Worm (Caenorhabditis elegans) whole organism, L2 larva: ENCODE results near the gene C10E2.2.

Source experiments
- C34F6.9 ChIP-seq: fragments of 150-350 bp; optimal IDR thresholded peaks from 2 replicates; lab custom pipeline; 2014; ENCODE audit warnings: missing biosample characterization, missing genetic modification characterization
- F13H6.1 ChIP-seq: sonication (generic microtip); optimal IDR thresholded peaks from 2 replicates; lab custom pipeline; 2016; ENCODE audit warnings: missing genetic modification characterization, missing compliant biosample characterization
- Y55F3AM.14 ChIP-seq: fragments of 200-800 bp; sonication (Bioruptor generic); optimal IDR thresholded peaks from 2 replicates; lab custom pipeline; 2018; ENCODE audit warnings: mild to moderate bottlenecking, missing genetic modification characterization, missing compliant biosample characterization
- ZK546.5 ChIP-seq: sonication (generic microtip); optimal IDR thresholded peaks from 2 replicates; lab custom pipeline; 2017; ENCODE audit warnings: missing biosample characterization, missing genetic modification characterization
- alr-1 ChIP-seq: fragments of 150-350 bp; optimal IDR thresholded peaks from 2 replicates; lab custom pipeline; 2014; ENCODE audit warnings: missing biosample characterization, missing genetic modification characterization
- ama-1 ChIP-seq: fragments of 150-350 bp; optimal IDR thresholded peaks from 2 replicates; lab custom pipeline; 2018; ENCODE audit warnings: inconsistent platforms
- blmp-1 ChIP-seq: sonication (generic microtip); optimal IDR thresholded peaks from 2 replicates; lab custom pipeline; 2017; ENCODE audit warnings: missing genetic modification characterization, mild to moderate bottlenecking, missing compliant biosample characterization, antibody characterized with exemption, moderate library complexity; ENCODE audit not compliant: insufficient read depth
- ceh-16 ChIP-seq: fragments of 150-350 bp; optimal IDR thresholded peaks from 2 replicates; lab custom pipeline; 2014; ENCODE audit warnings: missing biosample characterization, missing genetic modification characterization
- ceh-82 ChIP-seq: fragments of 150-350 bp; optimal IDR thresholded peaks from 2 replicates; lab custom pipeline; 2014; ENCODE audit warnings: missing biosample characterization, missing genetic modification characterization
- crh-2 ChIP-seq: sonication (generic microtip); optimal IDR thresholded peaks from 2 replicates; lab custom pipeline; 2017; ENCODE audit warnings: missing biosample characterization, missing genetic modification characterization
- egl-27 ChIP-seq: sonication (generic microtip); optimal IDR thresholded peaks from 3 replicates; lab custom pipeline; 2017; ENCODE audit warnings: missing biosample characterization, missing genetic modification reagents, missing genetic modification characterization
- elt-1 ChIP-seq: fragments of 150-350 bp; optimal IDR thresholded peaks from 2 replicates; lab custom pipeline; 2014; ENCODE audit warnings: missing biosample characterization, missing genetic modification characterization
- elt-3 ChIP-seq: sonication (generic microtip); optimal IDR thresholded peaks from 2 replicates; lab custom pipeline; 2017; ENCODE audit warnings: missing biosample characterization, missing genetic modification characterization
- fos-1 ChIP-seq: fragments of 150-350 bp; optimal IDR thresholded peaks from 2 replicates; lab custom pipeline; 2014; ENCODE audit warnings: missing biosample characterization, missing genetic modification characterization
- gmeb-1 ChIP-seq: fragments of 150-350 bp; optimal IDR thresholded peaks from 2 replicates; lab custom pipeline; 2014; ENCODE audit warnings: missing biosample characterization, missing genetic modification characterization
- lin-11 ChIP-seq: fragments of 150-350 bp; sonication (generic microtip); optimal IDR thresholded peaks from 2 replicates; lab custom pipeline; 2014; ENCODE audit warnings: missing biosample characterization, missing genetic modification characterization, inconsistent platforms, mixed read lengths
- lin-39 ChIP-seq: fragments of 150-350 bp; optimal IDR thresholded peaks from 2 replicates; lab custom pipeline; 2014; ENCODE audit warnings: missing biosample characterization, missing genetic modification reagents, missing genetic modification characterization
- lsy-2 ChIP-seq, 2 experiments: fragments of 150-350 bp in 1 of 2; sonication (generic microtip) in 1 of 2; optimal IDR thresholded peaks; 2 replicates each; lab custom pipeline; 2014 to 2017; ENCODE audit warnings: missing biosample characterization in 2 of 2, missing genetic modification characterization in 2 of 2
- mbf-1 ChIP-seq: sonication (generic microtip); optimal IDR thresholded peaks from 2 replicates; lab custom pipeline; 2017; ENCODE audit warnings: missing biosample characterization, missing genetic modification characterization
- mdl-1 ChIP-seq, 2 experiments: fragments of 150-350 bp in 1 of 2; sonication (generic microtip) in 1 of 2; optimal IDR thresholded peaks; 2 replicates each; lab custom pipeline; 2017; ENCODE audit warnings: missing biosample characterization in 2 of 2, missing genetic modification characterization in 2 of 2
- nhr-10 ChIP-seq: sonication (generic microtip); optimal IDR thresholded peaks from 2 replicates; lab custom pipeline; 2017; ENCODE audit warnings: missing biosample characterization, missing genetic modification characterization
- nhr-11 ChIP-seq: fragments of 150-350 bp; optimal IDR thresholded peaks from 2 replicates; lab custom pipeline; 2014; ENCODE audit warnings: missing biosample characterization, missing genetic modification characterization
- nhr-12 ChIP-seq: fragments of 150-350 bp; optimal IDR thresholded peaks from 2 replicates; lab custom pipeline; 2014; ENCODE audit warnings: missing biosample characterization, missing genetic modification characterization
- nhr-129 ChIP-seq: fragments of 150-350 bp; optimal IDR thresholded peaks from 2 replicates; lab custom pipeline; 2014; ENCODE audit warnings: missing biosample characterization, missing genetic modification characterization
- nhr-21 ChIP-seq: fragments of 150-350 bp; optimal IDR thresholded peaks from 2 replicates; lab custom pipeline; 2014; ENCODE audit warnings: missing biosample characterization, missing genetic modification characterization
- nhr-23 ChIP-seq: fragments of 150-350 bp; optimal IDR thresholded peaks from 2 replicates; lab custom pipeline; 2014; ENCODE audit warnings: missing biosample characterization, missing genetic modification reagents, missing genetic modification characterization
- nhr-237 ChIP-seq: fragments of 150-350 bp; optimal IDR thresholded peaks from 2 replicates; lab custom pipeline; 2014; ENCODE audit warnings: missing biosample characterization, missing genetic modification characterization
- nhr-77 ChIP-seq: fragments of 150-350 bp; optimal IDR thresholded peaks from 2 replicates; lab custom pipeline; 2014; ENCODE audit warnings: missing biosample characterization, missing genetic modification characterization
- peb-1 ChIP-seq: fragments of 150-350 bp; optimal IDR thresholded peaks from 2 replicates; lab custom pipeline; 2014; ENCODE audit warnings: missing biosample characterization, missing genetic modification characterization
- sma-3 ChIP-seq: sonication (generic microtip); optimal IDR thresholded peaks from 2 replicates; lab custom pipeline; 2016; ENCODE audit warnings: missing genetic modification reagents, missing genetic modification characterization, missing compliant biosample characterization
- unc-39 ChIP-seq: fragments of 150-350 bp; optimal IDR thresholded peaks from 2 replicates; lab custom pipeline; 2014; ENCODE audit warnings: missing biosample characterization, missing genetic modification characterization
- unc-55 ChIP-seq: fragments of 150-350 bp; sonication (generic microtip); optimal IDR thresholded peaks from 3 replicates; lab custom pipeline; 2014; ENCODE audit warnings: missing biosample characterization, missing genetic modification reagents, missing genetic modification characterization
- unc-62 ChIP-seq: fragments of 150-350 bp; optimal IDR thresholded peaks from 2 replicates; lab custom pipeline; 2014; ENCODE audit warnings: missing biosample characterization, missing genetic modification reagents, missing genetic modification characterization
- ztf-1 ChIP-seq: fragments of 200-800 bp; sonication (Bioruptor generic); conservative IDR thresholded peaks from 2 replicates; pipeline ENCODE4 v1.3.6; 2022; ENCODE audit warnings: missing genetic modification characterization, missing compliant biosample characterization
- ztf-4 ChIP-seq: fragments of 150-350 bp; optimal IDR thresholded peaks from 2 replicates; lab custom pipeline; 2014; ENCODE audit warnings: missing biosample characterization, missing genetic modification characterization

Gene C10E2.2

ce11 chrX:16737478-16737877 is 7.6 kb upstream of the C10E2.2 start:
- TF ChIP-seq lsy-2 (tag; optimal IDR thresholded peaks at IDR 0.05; lab: Kevin White, UChicago) (peak in 1 of 2 experiments; percentile 29), egl-27 (tag; lab: Kevin White, UChicago) (no peak), nhr-12 (tag; lab: Kevin White, UChicago) (no peak), ceh-16 (tag; lab: Kevin White, UChicago) (no peak), elt-1 (tag; lab: Kevin White, UChicago) (no peak), blmp-1 (tag; lab: Kevin White, UChicago) (no peak), nhr-10 (tag; lab: Kevin White, UChicago) (no peak), alr-1 (no peak), ceh-82 (no peak), unc-39 (no peak), nhr-77 (tag; lab: Kevin White, UChicago) (no peak), gmeb-1 (tag; lab: Kevin White, UChicago) (no peak), F13H6.1 (tag; lab: Kevin White, UChicago) (no peak), fos-1 (no peak), unc-62 (GFP tag; lab: Kevin White, UChicago) (no peak), peb-1 (tag; lab: Kevin White, UChicago) (no peak), nhr-23 (tag; lab: Kevin White, UChicago) (no peak), crh-2 (tag; lab: Kevin White, UChicago) (no peak), C34F6.9 (tag; lab: Kevin White, UChicago) (peak; percentile 41), nhr-129 (tag; lab: Kevin White, UChicago) (peak; percentile 38), lin-11 (tag; lab: Kevin White, UChicago) (no peak), nhr-21 (tag; lab: Kevin White, UChicago) (no peak), mdl-1 (tag; optimal IDR thresholded peaks at IDR 0.05; lab: Kevin White, UChicago) (peak in 1 of 2 experiments; percentile 46), ztf-4 (tag; lab: Kevin White, UChicago) (no peak), mbf-1 (tag; lab: Kevin White, UChicago) (no peak)

ce11 chrX:16752196-16752595 is 7.2 kb downstream of the C10E2.2 start:
- TF ChIP-seq elt-3 (tag; lab: Kevin White, UChicago) (no peak), elt-1 (tag; lab: Kevin White, UChicago) (no peak), sma-3 (GFP tag; lab: Kevin White, UChicago) (no peak), egl-27 (tag; lab: Kevin White, UChicago) (no peak), lsy-2 (tag; optimal IDR thresholded peaks at IDR 0.05; lab: Kevin White, UChicago) (no peak), peb-1 (tag; lab: Kevin White, UChicago) (no peak)
- TF ChIP-seq, all 48 proteins: peak for 0

- no peak for TF ChIP-seq F13H6.1 (tag; lab: Kevin White, UChicago)
- no peak for TF ChIP-seq sma-3 (GFP tag; lab: Kevin White, UChicago)
- no peak for TF ChIP-seq unc-39
Measured at ce11 chrX:16754474-16754873, 9.4 kb downstream of the C10E2.2 start, which contains the start of gene C10E2.5. Gene C10E2.5, minus strand, starts transcription at chrX:16754574.

DNA sequence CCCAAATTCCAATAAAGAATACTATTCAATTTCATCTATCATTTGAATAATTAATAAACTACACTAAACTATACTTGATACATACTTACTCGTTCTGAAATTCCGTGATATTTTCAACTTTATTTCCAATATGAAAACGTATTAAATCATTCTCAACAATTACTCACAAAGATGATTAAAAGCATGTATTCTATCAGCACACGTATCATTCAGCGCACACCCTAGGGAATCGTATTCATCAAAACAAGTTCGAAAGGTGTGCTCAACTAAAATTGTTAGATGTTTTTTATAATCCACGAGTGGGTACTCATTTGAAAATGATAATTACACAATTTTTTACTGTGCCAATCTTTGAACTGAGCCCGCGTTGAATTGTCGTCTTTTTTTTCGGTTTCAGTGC is 17.5 kb downstream of the C10E2.2 start, which contains the start of gene C10E2.1:
Gene C10E2.1, plus strand, starts transcription at position 301 of the 400 bp plus-strand sequence.
- no peak for TF ChIP-seq ztf-1 (GFP tag; lab: Robert Waterston, UW)
- no peak for TF ChIP-seq lsy-2 (tag; optimal IDR thresholded peaks at IDR 0.05; lab: Kevin White, UChicago)
- TF ChIP-seq unc-62 (GFP tag; lab: Kevin White, UChicago), result no peak
- TF ChIP-seq nhr-11 (tag; lab: Kevin White, UChicago), result no peak
- TF ChIP-seq nhr-21 (tag; lab: Kevin White, UChicago), result no peak
- TF ChIP-seq lin-39 (tag; lab: Kevin White, UChicago), result no peak
- TF ChIP-seq ama-1, result no peak
- no peak for TF ChIP-seq nhr-237 (tag; lab: Kevin White, UChicago)
- TF ChIP-seq gmeb-1 (tag; lab: Kevin White, UChicago), result no peak
- TF ChIP-seq ZK546.5 (tag; lab: Kevin White, UChicago), result no peak
- no peak for TF ChIP-seq peb-1 (tag; lab: Kevin White, UChicago)
- TF ChIP-seq alr-1, result no peak
- TF ChIP-seq, all 48 proteins: peak for 0

DNA sequence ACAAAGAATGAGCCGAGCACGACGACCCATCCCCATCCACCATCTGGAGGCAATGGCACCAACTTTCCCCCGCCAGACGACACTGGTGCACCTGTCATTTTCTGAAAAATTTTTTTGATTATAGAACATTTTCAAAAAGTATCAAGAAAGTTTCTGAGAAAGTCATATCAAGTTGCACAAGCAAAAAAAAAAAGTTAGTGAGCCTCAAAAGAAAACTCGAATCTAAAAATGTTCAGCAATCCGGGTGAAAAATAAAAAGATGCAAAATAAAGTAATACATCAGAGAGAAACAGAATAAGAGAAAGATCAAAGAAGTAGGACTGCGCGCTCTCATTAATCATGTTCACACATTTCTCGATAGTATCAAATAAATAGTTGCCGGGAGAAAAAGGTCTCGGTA is 25.4 kb downstream of the C10E2.2 start, which contains the start of gene mct-6:
Gene mct-6, minus strand, starts transcription at position 101 of the 400 bp plus-strand sequence.
- TF ChIP-seq blmp-1 (tag; lab: Kevin White, UChicago), result no peak
- no peak for TF ChIP-seq ztf-1 (GFP tag; lab: Robert Waterston, UW)
- no peak for TF ChIP-seq Y55F3AM.14 (GFP tag; lab: Kevin White, UChicago)
- TF ChIP-seq fos-1, result no peak
- TF ChIP-seq elt-3 (tag; lab: Kevin White, UChicago), result no peak
- no peak for TF ChIP-seq mbf-1 (tag; lab: Kevin White, UChicago)
- no peak for TF ChIP-seq nhr-23 (tag; lab: Kevin White, UChicago)
- no peak for TF ChIP-seq sma-3 (GFP tag; lab: Kevin White, UChicago)
- TF ChIP-seq ceh-82, result no peak
- TF ChIP-seq unc-55, result no peak
- TF ChIP-seq lsy-2 (tag; optimal IDR thresholded peaks at IDR 0.05; lab: Kevin White, UChicago), result no peak
